Worm (Caenorhabditis elegans) whole organism, L4 larva: ENCODE data around the gene sshk-1.

Experiments used
- unc-62 ChIP-seq, 3 experiments: fragments of 150-350 bp in 1 of 3; sonication (generic microtip); optimal IDR thresholded peaks in 2 of 3; peaks in 1 of 3; 1 replicate in 1 of 3; 2 replicates in 2 of 3; lab custom pipeline; 2014 to 2017; ENCODE audit warnings: missing biosample characterization in 3 of 3, missing genetic modification characterization in 3 of 3, missing genetic modification reagents in 3 of 3, missing genotype in 1 of 3
- zag-1 ChIP-seq: fragments of 150-350 bp; optimal IDR thresholded peaks from 2 replicates; lab custom pipeline; 2014; ENCODE audit warnings: missing biosample characterization, missing genetic modification characterization

DNA sequence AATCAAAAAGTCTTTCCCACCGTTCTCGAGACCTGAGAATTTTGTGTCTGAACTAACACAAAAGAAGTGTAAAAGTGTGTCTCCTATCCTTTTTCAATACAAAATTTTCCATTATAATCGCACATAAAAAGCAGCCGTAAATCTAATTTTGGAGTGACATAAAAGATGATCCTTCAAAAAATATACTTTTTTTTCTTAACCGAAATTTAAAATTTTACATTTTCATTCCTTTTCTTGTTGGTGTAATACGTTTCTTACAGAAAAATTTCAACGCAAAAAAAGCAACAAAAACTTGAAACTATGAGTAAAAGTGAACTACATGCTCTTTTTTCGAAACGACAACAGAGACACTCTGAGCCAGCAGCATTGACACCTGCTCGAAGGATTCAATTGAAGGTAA is 8.9 kb upstream of the sshk-1 start, which contains the start of gene Y44A6D.6:
- TF ChIP-seq zag-1 (tag; lab: Kevin White, UChicago), result no peak
- no peak for TF ChIP-seq unc-62 (GFP tag; optimal IDR thresholded peaks at IDR 0.05 in 1 of 2; lab: Kevin White, UChicago)
- no peak for TF ChIP-seq unc-62 (tag; optimal IDR thresholded peaks at IDR 0.05; lab: Kevin White, UChicago)
